Worm (Caenorhabditis elegans): Measurements from ENCODE around the gene C06E4.6.
"Not testable (repeated sequence)": the region's sequence is repeated elsewhere in the genome, so short reads cannot be mapped to it uniquely, and the experiment has no call there.

C06E4.6 gene

DNA sequence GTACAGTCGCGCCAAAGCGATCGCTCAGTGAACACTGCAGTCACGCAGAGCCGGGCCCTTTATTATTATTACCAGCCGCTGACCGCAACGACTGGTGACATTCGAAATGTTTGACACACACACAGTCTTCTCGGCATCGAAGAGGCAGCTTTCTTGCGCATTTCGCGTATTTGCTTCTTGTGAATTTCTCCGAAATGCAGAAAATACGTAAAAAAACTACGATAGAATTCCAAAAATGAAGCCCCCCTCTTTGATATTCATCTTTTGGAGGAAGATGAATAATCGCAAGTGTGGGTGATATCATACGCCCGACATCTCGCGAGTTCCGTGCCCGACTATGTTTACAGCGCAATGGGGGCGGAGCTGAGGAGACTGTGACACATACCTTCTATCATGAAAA lies 4.8 kb downstream of the C06E4.6 start:
- no peak for TF ChIP-seq him-1 (tag; optimal IDR thresholded peaks at IDR 0.05)
- TF ChIP-seq W03F9.2 (tag; optimal IDR thresholded peaks at IDR 0.05): no peak
- no peak for TF ChIP-seq dao-5 (tag; optimal IDR thresholded peaks at IDR 0.05)

DNA sequence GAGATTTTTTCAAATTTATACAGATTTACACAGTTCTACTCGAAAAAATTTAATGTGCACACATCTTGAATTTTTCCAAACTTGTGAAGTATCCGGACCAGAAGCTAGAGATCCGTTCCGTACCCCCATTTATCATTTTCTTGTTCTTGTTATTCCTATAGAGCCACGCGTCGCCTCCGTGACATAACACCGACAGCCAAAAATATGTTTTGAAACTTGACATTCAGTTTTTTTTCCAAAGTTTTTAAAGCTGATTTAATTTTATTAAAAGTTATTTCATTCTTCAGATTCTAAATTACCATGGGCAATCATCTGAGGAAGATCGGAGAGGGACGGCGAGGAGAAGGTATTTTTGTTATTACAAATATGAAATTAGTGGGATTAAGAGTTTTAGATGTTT lies 7.9 kb downstream of the C06E4.6 start, which contains the start of gene D2024.18:
Gene D2024.18, plus strand, starts transcription at position 301 of the 400 bp plus-strand sequence.
- TF ChIP-seq dao-5 (tag; optimal IDR thresholded peaks at IDR 0.05) (no peak), him-1 (tag; optimal IDR thresholded peaks at IDR 0.05) (no peak), W03F9.2 (tag; optimal IDR thresholded peaks at IDR 0.05) (no peak)

DNA sequence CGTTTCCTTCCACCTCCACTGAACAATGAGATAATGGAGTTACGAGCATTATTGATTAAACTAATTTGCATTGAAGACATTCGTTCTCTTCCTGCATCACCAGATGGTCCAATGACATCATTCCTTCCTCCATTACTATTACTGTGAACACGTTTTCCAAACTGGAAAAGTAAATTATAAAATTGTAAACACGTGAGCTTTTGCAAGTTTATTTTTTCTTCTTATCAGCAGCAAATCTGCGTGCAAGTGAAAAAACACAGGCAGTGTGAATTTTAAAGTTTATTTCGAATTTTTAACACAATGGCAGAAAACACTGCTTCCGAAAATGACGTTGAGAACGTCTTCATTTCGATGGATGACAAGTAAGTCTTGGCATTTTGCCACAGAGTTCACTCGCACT lies 10.9 kb downstream of the C06E4.6 start, which contains the start of gene D2024.1:
Gene D2024.1, plus strand, starts transcription at position 301 of the 400 bp plus-strand sequence.
- TF ChIP-seq him-1, dao-5, W03F9.2 (tag; optimal IDR thresholded peaks at IDR 0.05): not testable (repeated sequence)

DNA sequence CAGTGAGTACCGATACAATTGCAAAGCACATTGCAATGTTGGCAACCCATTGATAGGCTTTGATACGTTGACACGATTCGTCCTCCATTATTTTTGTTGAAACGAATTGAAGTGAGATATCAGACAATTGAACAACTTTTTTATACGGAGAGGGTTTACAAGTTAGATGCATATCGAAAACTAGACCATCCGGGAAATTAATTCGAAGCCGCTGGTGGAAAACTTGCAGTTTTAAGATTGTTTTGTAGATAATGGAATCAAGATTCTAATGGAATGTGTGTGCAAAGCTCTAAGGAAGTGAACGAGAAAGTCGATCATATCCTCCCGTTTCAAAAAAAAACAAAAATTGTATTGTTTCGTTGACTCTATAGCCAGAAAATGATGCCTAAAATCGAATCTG lies 11.6 kb downstream of the C06E4.6 start, which contains the start of gene col-114:
Gene col-114, minus strand, starts transcription at position 101 of the 400 bp plus-strand sequence.
- TF ChIP-seq him-1 (tag; optimal IDR thresholded peaks at IDR 0.05) (no peak), W03F9.2 (tag; optimal IDR thresholded peaks at IDR 0.05) (no peak), dao-5 (tag; optimal IDR thresholded peaks at IDR 0.05) (no peak)

DNA sequence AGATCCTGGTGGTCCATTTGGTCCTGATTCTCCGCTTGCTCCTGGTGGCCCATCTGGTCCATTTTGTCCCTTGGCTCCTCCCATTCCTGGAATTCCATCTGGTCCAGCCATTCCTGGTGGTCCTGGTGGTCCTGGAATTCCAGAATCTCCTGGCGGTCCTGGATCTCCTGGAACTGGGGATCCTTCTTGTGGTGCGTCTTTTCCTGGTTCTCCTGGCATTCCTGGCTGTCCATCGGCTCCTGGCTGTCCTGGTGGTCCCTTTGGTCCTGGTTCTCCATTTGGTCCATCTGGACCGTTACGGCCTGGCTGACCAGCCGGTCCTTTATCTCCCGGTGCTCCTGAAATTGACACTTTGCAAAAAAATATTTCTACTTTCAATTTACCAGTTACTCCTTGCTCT lies 12.5 kb downstream of the C06E4.6 start:
- TF ChIP-seq dao-5 (tag; optimal IDR thresholded peaks at IDR 0.05) (no peak), W03F9.2 (tag; optimal IDR thresholded peaks at IDR 0.05) (no peak), him-1 (tag; optimal IDR thresholded peaks at IDR 0.05) (no peak)

DNA sequence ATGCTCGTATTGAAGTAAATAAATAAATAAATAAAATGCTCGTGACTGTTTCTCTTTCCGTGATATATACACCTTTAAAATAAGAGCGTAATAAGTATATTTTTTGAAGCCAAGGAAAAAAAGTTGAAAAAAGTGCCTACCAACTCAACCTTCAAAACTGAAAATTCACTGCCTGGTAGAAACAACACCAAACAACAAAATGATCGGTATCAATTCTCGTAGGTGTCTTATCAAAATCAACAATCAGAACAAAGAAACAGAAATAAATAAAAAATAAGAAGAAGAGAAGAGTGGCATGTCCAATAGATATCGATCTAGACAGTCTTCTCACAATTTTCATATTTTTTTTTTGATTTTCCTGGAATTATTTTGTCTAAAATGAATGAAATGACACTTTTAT lies 14.2 kb downstream of the C06E4.6 start, which contains the start of gene afmd-1:
Gene afmd-1, plus strand, starts transcription at position 316 of the 400 bp plus-strand sequence.
- TF ChIP-seq him-1 (tag; optimal IDR thresholded peaks at IDR 0.05): no peak
- no peak for TF ChIP-seq W03F9.2 (tag; optimal IDR thresholded peaks at IDR 0.05)
- no peak for TF ChIP-seq dao-5 (tag; optimal IDR thresholded peaks at IDR 0.05)

DNA sequence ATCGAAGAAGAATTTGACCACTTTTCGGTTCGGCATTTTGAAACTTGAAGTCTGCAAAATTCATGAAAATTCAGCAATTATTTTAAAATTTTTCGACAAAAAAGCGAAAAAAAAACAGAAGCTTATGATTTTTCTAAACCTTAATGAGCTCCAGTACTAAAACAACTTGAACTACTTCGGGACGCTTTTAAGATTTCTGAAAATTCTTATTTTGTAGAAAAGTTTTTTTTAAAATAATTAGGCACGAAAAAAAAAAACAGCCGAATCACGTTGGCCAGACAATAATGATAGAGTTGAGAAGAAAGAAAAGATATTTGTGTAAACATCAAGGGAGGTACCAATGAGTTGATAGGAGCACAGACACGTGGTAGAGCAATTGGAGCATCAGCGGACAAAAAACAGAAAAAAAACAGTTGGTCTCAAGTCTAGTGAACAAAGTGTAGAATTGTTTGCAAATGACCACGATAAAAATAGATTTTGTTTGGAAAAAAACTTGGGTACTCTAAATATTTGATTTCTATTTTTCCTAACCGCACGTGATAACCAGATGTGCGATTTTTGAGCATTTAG lies 15.8 kb downstream of the C06E4.6 start, which contains the start of gene gstk-2:
Gene gstk-2, minus strand, starts transcription at position 51 of the 570 bp plus-strand sequence.
- TF ChIP-seq him-1 (tag; optimal IDR thresholded peaks at IDR 0.05) (no peak), W03F9.2 (tag; optimal IDR thresholded peaks at IDR 0.05) (no peak), dao-5 (tag; optimal IDR thresholded peaks at IDR 0.05) (no peak)

DNA sequence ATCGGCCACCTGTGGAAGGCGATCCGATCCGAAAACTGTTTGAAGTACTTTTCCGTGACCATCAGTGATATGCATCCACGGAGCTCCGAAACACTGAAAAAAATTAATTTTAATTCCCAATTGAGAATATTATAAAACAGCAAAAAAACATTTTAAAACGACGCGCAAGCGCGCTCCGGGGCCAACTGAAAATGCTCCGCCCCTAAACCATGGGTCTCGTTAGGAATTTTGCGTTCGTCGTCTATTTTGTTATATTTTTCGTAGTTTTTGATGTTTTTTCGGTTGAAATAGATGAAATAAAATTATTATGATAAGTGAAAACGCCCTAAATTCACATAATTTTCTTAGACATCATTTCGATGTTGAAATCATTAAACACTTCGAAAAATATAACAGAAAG lies 17.5 kb downstream of the C06E4.6 start:
- TF ChIP-seq dao-5 (tag; optimal IDR thresholded peaks at IDR 0.05) (no peak), him-1 (tag; optimal IDR thresholded peaks at IDR 0.05) (no peak), W03F9.2 (tag; optimal IDR thresholded peaks at IDR 0.05) (no peak)

DNA sequence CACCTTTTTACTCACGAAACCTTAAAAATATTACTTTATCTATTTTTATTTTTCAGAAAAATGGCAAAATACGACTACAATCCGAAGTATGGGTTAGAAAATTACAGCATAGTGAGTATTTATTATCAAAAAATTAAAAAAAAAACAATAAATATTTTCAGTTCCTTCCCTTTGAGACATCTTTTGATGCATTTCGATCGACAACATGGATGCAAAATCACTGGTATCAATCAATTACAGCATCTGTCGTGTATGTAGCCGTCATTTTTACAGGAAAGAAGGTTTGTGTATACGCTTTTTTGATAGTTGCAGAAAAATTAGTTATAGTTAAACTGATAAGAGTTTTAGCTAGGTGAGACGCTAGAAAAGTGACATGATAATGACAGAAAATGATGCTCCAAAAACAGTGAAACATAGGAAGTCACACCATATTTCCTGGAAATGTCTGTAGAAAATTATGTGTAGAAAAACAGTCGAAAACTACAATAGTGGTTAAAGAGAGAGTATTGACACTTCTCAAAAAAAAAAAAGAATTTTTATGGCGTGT lies 20.4 kb downstream of the C06E4.6 start, which contains the start of gene elo-3:
Gene elo-3, plus strand, starts transcription at position 51 of the 547 bp plus-strand sequence.
- TF ChIP-seq him-1 (tag; optimal IDR thresholded peaks at IDR 0.05) (no peak), W03F9.2 (tag; optimal IDR thresholded peaks at IDR 0.05) (no peak), dao-5 (tag; optimal IDR thresholded peaks at IDR 0.05) (no peak)

DNA sequence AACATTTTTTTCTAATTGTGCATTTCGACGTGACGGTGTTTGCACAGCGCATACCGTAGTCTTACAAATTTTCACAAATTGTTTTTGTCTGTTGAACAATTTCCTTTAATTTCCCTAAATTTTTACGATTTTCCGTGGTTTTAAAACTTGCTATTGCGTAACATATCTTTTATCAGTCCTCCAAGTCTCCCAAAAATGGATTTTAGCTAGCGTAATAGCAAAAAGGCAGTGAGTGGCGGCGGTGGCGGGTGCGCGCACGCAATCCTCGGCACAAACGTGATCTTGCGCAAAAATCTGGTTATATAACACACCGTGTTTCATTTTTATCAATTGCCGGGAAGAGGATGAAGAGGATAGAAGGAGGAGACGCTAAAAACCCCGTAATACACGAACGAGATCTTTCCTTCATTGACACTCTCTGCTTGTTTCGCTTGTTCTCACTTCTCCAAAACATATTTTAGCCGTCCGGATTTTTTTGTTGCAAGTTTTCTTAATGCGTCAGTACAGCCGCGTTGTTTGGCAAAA lies 21.8 kb downstream of the C06E4.6 start:
- TF ChIP-seq him-1 (tag; optimal IDR thresholded peaks at IDR 0.05) (no peak), W03F9.2 (tag; optimal IDR thresholded peaks at IDR 0.05) (no peak), dao-5 (tag; optimal IDR thresholded peaks at IDR 0.05) (no peak)

DNA sequence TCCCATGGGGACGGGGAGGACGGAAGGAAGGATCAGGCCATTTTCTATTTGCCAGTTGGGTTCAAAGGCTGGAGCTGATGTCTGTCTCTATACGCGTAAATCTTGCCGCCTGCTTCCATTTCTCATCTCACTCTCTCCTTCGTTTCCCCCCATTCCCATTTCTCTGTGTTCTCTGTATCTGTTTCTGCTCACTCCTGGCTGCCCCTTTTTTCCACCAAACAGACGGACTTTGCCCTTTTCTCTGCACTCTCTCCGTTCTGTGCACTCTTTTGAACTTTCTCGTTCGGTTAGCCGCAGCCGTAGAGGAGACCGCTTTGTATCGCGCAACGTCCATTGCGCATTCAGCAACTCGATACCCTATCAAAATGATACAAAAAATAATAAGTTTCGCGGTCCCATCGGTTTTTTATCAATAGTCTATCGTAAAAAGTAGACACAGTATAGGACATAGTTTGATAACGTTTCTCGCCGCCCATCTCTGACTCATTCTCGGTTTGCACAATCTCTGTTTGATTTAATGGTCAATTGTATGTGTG lies 22.7 kb downstream of the C06E4.6 start:
- TF ChIP-seq him-1 (tag; optimal IDR thresholded peaks at IDR 0.05) (no peak), W03F9.2 (tag; optimal IDR thresholded peaks at IDR 0.05) (no peak), dao-5 (tag; optimal IDR thresholded peaks at IDR 0.05) (no peak)

DNA sequence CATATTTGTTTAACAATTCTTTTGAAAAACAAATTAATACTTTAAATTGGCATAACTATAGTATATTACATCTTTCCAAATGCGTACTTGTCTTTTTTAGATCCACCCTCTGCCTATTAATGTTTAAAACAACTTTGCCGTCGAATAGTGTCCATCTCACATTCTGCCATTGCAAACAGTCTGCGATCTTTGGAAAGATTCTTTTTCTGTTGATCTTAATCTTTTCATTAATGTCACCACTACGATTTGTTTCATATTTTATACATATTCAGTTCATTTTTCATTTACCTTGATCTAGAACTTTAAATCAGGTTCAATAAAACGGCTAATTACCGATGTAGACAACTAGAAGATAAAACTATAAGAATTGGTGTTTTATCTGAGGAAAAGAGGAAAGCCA lies 23.5 kb downstream of the C06E4.6 start:
- no peak for TF ChIP-seq him-1 (tag; optimal IDR thresholded peaks at IDR 0.05)

DNA sequence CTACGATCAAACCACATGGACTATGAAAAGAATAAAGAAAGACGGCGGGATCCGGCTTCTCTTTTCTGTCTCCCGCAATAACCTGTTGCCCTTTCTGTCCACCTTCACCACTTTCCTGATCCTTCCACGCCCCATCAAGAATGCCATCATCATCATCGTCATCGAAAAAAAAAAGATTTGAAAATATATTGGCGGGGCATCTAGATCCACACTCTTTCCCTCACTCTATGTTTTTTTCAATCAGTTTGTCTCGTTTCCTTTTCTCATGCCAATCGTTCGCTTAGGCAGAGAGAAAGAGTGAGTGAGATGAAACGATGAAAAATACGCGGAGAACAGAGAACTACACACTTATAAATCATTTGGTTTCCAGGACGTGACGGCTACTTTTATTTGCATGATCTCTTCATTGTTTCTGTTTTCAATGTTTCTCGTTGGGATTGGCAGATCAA lies 24.5 kb downstream of the C06E4.6 start:
- no peak for TF ChIP-seq dao-5 (tag; optimal IDR thresholded peaks at IDR 0.05)
- TF ChIP-seq W03F9.2 (tag; optimal IDR thresholded peaks at IDR 0.05): no peak
- TF ChIP-seq him-1 (tag; optimal IDR thresholded peaks at IDR 0.05): no peak

DNA sequence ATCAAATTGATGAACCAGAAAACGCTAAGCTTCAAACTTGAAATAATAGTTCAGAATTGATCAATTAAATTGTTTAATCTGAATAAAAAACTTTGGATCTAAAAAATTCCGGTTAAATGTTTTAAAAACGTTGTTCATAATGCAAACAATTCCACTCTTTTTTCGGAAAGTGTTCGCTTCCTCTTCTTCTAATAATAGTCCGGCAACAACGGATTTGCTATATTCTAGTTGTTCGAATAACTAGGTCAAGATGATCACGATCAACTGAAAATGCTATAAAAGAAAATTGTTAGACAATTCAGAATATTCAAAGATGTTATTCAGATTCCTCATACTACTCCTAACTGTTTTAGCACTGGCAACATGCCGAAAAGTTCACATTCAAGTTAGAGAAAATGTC lies 27.2 kb downstream of the C06E4.6 start, which contains the start of gene D2024.4:
Gene D2024.4, plus strand, starts transcription at position 301 of the 400 bp plus-strand sequence.
- TF ChIP-seq dao-5 (tag; optimal IDR thresholded peaks at IDR 0.05) (no peak), him-1 (tag; optimal IDR thresholded peaks at IDR 0.05) (no peak), W03F9.2 (tag; optimal IDR thresholded peaks at IDR 0.05) (no peak)

All from whole organism, L4/young adult.